Fruit fly (Drosophila melanogaster): ENCODE results near the gene CG31815.

CG31815 gene

DNA sequence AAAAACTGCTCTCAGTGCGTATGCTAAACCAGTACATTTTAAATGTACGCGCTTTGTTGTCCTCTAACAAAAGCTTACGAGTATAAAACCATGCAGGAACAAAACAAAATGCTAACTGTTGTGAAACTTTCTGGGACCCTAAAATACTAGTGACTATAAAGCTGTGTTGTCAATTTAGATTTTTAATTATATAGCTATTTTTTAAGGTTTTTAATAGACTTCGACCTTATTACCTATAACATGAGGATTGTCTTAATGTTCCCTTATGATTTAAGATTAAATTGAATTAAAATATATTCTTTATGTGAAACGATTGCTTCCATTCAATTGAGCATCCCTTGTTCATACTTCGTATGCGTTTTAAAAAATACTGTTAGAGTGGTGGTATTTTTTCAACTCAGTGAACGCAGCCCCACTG is 51.1 kb downstream of the CG31815 start (continued):
- TF ChIP-seq CG12155 (GFP tag; optimal IDR thresholded peaks at IDR 0.05) (peak; percentile 70), CG6654 (GFP tag; optimal IDR thresholded peaks at IDR 0.05) (no peak), CG17186 (GFP tag; optimal IDR thresholded peaks at IDR 0.05) (peak; percentile 14), zfh1 (GFP tag; IDR thresholded peaks at IDR 0.05) (peak; percentile 74; the same call in 2 of the 3 replicates), CG7556 (GFP tag; optimal IDR thresholded peaks at IDR 0.05) (peak; percentile 51), ewg (GFP tag; optimal IDR thresholded peaks at IDR 0.05) (peak; percentile 46), CG5953 (GFP tag; IDR thresholded peaks at IDR 0.05) (0 out of 2 replicates have a peak, but pooled peaks have one; percentile 31), z (GFP tag; IDR thresholded peaks at IDR 0.05) (no peak), Trl (optimal IDR thresholded peaks at IDR 0.05) (no peak), Trl (GFP tag; optimal IDR thresholded peaks at IDR 0.05) (peak; percentile 15), Sry-β (GFP tag; optimal IDR thresholded peaks at IDR 0.05) (peak; percentile 92), dmrt99B (tag; optimal IDR thresholded peaks at IDR 0.05) (no peak), corto (GFP tag; optimal IDR thresholded peaks at IDR 0.05) (no peak), cwo (GFP tag; optimal IDR thresholded peaks at IDR 0.05) (no peak), trem (tag; optimal IDR thresholded peaks at IDR 0.05) (peak; percentile 62), unpg (GFP tag; optimal IDR thresholded peaks at IDR 0.05) (no peak), lmd (GFP tag; IDR thresholded peaks at IDR 0.05) (peak; percentile 72), so (GFP tag; IDR thresholded peaks at IDR 0.05) (0 out of 3 replicates have a peak, but pooled peaks have one; percentile 14), CG2678 (tag; optimal IDR thresholded peaks at IDR 0.05) (no peak), CG9797 (GFP tag; optimal IDR thresholded peaks at IDR 0.05) (peak; percentile 64), Ptx1 (GFP tag; IDR thresholded peaks at IDR 0.05) (peak; percentile 91), CG2199 (GFP tag; IDR thresholded peaks at IDR 0.05) (0 out of 3 replicates have a peak, but pooled peaks have one; percentile 53), sens (GFP tag) (peak; percentile 89), luna (GFP tag; optimal IDR thresholded peaks at IDR 0.05) (no peak), Elba2 (GFP tag; optimal IDR thresholded peaks at IDR 0.05) (no peak), Med (GFP tag) (peak; percentile 86), CG7357 (GFP tag; IDR thresholded peaks at IDR 0.05) (peak; percentile 48; the same call in 2 of the 3 replicates), CG2129 (GFP tag; IDR thresholded peaks at IDR 0.05; ENCODE audit: partially characterized antibody) (no peak), pnt (GFP tag; optimal IDR thresholded peaks at IDR 0.05) (no peak), tgo (GFP tag; IDR thresholded peaks at IDR 0.05) (peak; percentile 87), HmgD (GFP tag; optimal IDR thresholded peaks at IDR 0.05) (peak; percentile 59), CG2889 (GFP tag; IDR thresholded peaks at IDR 0.05) (0 out of 3 replicates have a peak, but pooled peaks have one; percentile 57), CG18599 (GFP tag; optimal IDR thresholded peaks at IDR 0.05) (no peak), CG17361 (GFP tag; IDR thresholded peaks at IDR 0.05) (peak; percentile 89), shn (GFP tag; optimal IDR thresholded peaks at IDR 0.05) (peak; percentile 53), ken (GFP tag; IDR thresholded peaks at IDR 0.05) (peak; percentile 85), Deaf1 (tag; optimal IDR thresholded peaks at IDR 0.05) (no peak), Pdp1 (GFP tag; optimal IDR thresholded peaks at IDR 0.05) (peak; percentile 27 to 50), Chrac-16 (GFP tag; optimal IDR thresholded peaks at IDR 0.05) (peak; percentile 65), lola (GFP tag; optimal IDR thresholded peaks at IDR 0.05) (peak in 1 of 3 experiments; percentile 73), run (tag; optimal IDR thresholded peaks at IDR 0.05) (peak; percentile 12), CG14050 (GFP tag; IDR thresholded peaks at IDR 0.05) (peak; percentile 56), CG10209 (GFP tag; optimal IDR thresholded peaks at IDR 0.05) (peak; percentile 51), CG15514 (GFP tag; optimal IDR thresholded peaks at IDR 0.05) (peak; percentile 55), CG12744 (GFP tag; optimal IDR thresholded peaks at IDR 0.05) (peak; percentile 36), Doc3 (GFP tag; IDR thresholded peaks at IDR 0.05; ENCODE audit: partially characterized antibody) (no peak), CG11723 (GFP tag; optimal IDR thresholded peaks at IDR 0.05) (no peak), CoRest (tag; optimal IDR thresholded peaks at IDR 0.05) (peak; percentile 86), fd3F (GFP tag; optimal IDR thresholded peaks at IDR 0.05) (peak; percentile 39), Adf1 (GFP tag; IDR thresholded peaks at IDR 0.05) (peak; percentile 19; the same call in 1 of the 2 replicates)
